Fruit fly (Drosophila melanogaster) whole organism, embryonic: ENCODE data around the gene CG5882.

ENCODE experiments used
- Antp ChIP-seq: fragments of 200-800 bp; sonication (Bioruptor generic); optimal IDR thresholded peaks from 3 replicates; lab custom pipeline; 2016; ENCODE audit warnings: missing biosample characterization, missing genetic modification characterization
- CG10979 ChIP-seq: fragments of 200-800 bp; sonication (Bioruptor generic); optimal IDR thresholded peaks from 2 replicates; lab custom pipeline; 2018; ENCODE audit warnings: missing biosample characterization, mild to moderate bottlenecking, missing genetic modification characterization, moderate library complexity
- CG11504 ChIP-seq: fragments of 200-800 bp; sonication (Bioruptor generic); optimal IDR thresholded peaks from 3 replicates; lab custom pipeline; 2019; ENCODE audit warnings: missing biosample characterization, mild to moderate bottlenecking, missing genetic modification characterization, moderate library complexity
- CG12071 ChIP-seq: fragments of 200-800 bp; sonication (Bioruptor generic); optimal IDR thresholded peaks from 3 replicates; lab custom pipeline; 2018; ENCODE audit warnings: missing biosample characterization, mild to moderate bottlenecking, missing genetic modification characterization
- CG12104 ChIP-seq: fragments of 200-800 bp; sonication (Bioruptor generic); optimal IDR thresholded peaks from 3 replicates; lab custom pipeline; 2016; ENCODE audit warnings: missing biosample characterization, missing genetic modification characterization
- CG12155 ChIP-seq: fragments of 200-800 bp; sonication (Bioruptor generic); optimal IDR thresholded peaks from 3 replicates; lab custom pipeline; 2016; ENCODE audit warnings: missing biosample characterization, missing genetic modification characterization
- CG12659 ChIP-seq: fragments of 200-800 bp; sonication (Bioruptor generic); optimal IDR thresholded peaks from 3 replicates; lab custom pipeline; 2017; ENCODE audit warnings: mild to moderate bottlenecking, missing biosample characterization, missing genetic modification reagents, missing genetic modification characterization
- CG14014 ChIP-seq: fragments of 200-800 bp; sonication (Bioruptor generic); IDR thresholded peaks from 2 replicates; pipeline ENCODE4 v1.3.6; 2022; ENCODE audit warnings: missing biosample characterization, missing genetic modification characterization
- CG14710 ChIP-seq: fragments of 200-800 bp; sonication (Bioruptor generic); optimal IDR thresholded peaks from 3 replicates; lab custom pipeline; 2019; ENCODE audit warnings: missing biosample characterization, mild to moderate bottlenecking, missing genetic modification characterization, moderate library complexity
- CG16779 ChIP-seq: fragments of 200-800 bp; sonication (Bioruptor generic); IDR thresholded peaks from 2 replicates; pipeline ENCODE4 v1.3.6; 2022; ENCODE audit warnings: missing biosample characterization, missing genetic modification characterization
- CG17359 ChIP-seq: fragments of 200-800 bp; sonication (Bioruptor generic); optimal IDR thresholded peaks from 3 replicates; lab custom pipeline; 2018; ENCODE audit warnings: missing biosample characterization, mild to moderate bottlenecking, missing genetic modification characterization, moderate library complexity
- CG18011 ChIP-seq: fragments of 200-800 bp; sonication (Bioruptor generic); optimal IDR thresholded peaks from 2 replicates; lab custom pipeline; 2017; ENCODE audit warnings: missing biosample characterization, missing genetic modification characterization, mild to moderate bottlenecking, moderate library complexity, missing genotype
- CG2199 ChIP-seq: fragments of 200-800 bp; sonication (Bioruptor generic); IDR thresholded peaks from 3 replicates; pipeline ENCODE4 v1.3.6; 2022; ENCODE audit warnings: missing biosample characterization, missing genetic modification characterization
- CG3065 ChIP-seq: fragments of 200-800 bp; sonication (Bioruptor generic); optimal IDR thresholded peaks from 2 replicates; lab custom pipeline; 2016; ENCODE audit warnings: missing biosample characterization, missing genetic modification characterization
- CG3407 ChIP-seq: fragments of 200-800 bp; sonication (Bioruptor generic); optimal IDR thresholded peaks from 2 replicates; lab custom pipeline; 2018; ENCODE audit warnings: missing biosample characterization, mild to moderate bottlenecking, missing genetic modification characterization
- CG42726 ChIP-seq: fragments of 200-800 bp; sonication (Bioruptor generic); IDR thresholded peaks from 2 replicates; pipeline ENCODE4 v1.3.6; 2022; ENCODE audit warnings: missing biosample characterization, missing genetic modification characterization; ENCODE audit not compliant: partially characterized antibody
- CG6175 ChIP-seq: fragments of 200-800 bp; sonication (Bioruptor generic); IDR thresholded peaks from 3 replicates; pipeline ENCODE4 v1.3.6; 2022; ENCODE audit warnings: missing biosample characterization, missing genetic modification characterization
- CG7745 ChIP-seq: fragments of 200-800 bp; sonication (Bioruptor generic); optimal IDR thresholded peaks from 2 replicates; lab custom pipeline; 2018; ENCODE audit warnings: missing biosample characterization, mild to moderate bottlenecking, missing genetic modification characterization, moderate library complexity
- CG7987 ChIP-seq: fragments of 200-800 bp; sonication (Bioruptor generic); optimal IDR thresholded peaks from 2 replicates; lab custom pipeline; 2018; ENCODE audit warnings: missing biosample characterization, mild to moderate bottlenecking, missing genetic modification characterization, moderate library complexity
- CG9817 ChIP-seq: fragments of 200-800 bp; sonication (Bioruptor generic); optimal IDR thresholded peaks from 2 replicates; lab custom pipeline; 2018; ENCODE audit warnings: missing biosample characterization, mild to moderate bottlenecking, missing genetic modification characterization, moderate library complexity
- CrebB ChIP-seq: fragments of 200-800 bp; sonication (Bioruptor generic); optimal IDR thresholded peaks from 3 replicates; lab custom pipeline; 2018; ENCODE audit warnings: missing biosample characterization, mild to moderate bottlenecking, missing genetic modification characterization
- Ets65A ChIP-seq: fragments of 200-800 bp; sonication (Bioruptor generic); peaks from one replicate; lab custom pipeline; 2016; ENCODE audit warnings: missing biosample characterization, missing genetic modification characterization
- Hr3 ChIP-seq: fragments of 200-800 bp; sonication (Bioruptor generic); optimal IDR thresholded peaks from 3 replicates; lab custom pipeline; 2016; ENCODE audit warnings: missing biosample characterization, missing genetic modification characterization
- Hsf ChIP-seq: fragments of 200-800 bp; sonication (Bioruptor generic); optimal IDR thresholded peaks from 3 replicates; lab custom pipeline; 2016; ENCODE audit warnings: missing biosample characterization, missing genetic modification characterization
- MTF-1 ChIP-seq: fragments of 200-800 bp; sonication (Bioruptor generic); optimal IDR thresholded peaks from 2 replicates; lab custom pipeline; 2018; ENCODE audit warnings: missing biosample characterization, mild to moderate bottlenecking, missing genetic modification characterization, borderline replicate concordance
- Med ChIP-seq: fragments of 200-800 bp; sonication (Bioruptor generic); peaks from one replicate; lab custom pipeline; 2016; ENCODE audit warnings: missing biosample characterization, missing genetic modification characterization, mild to moderate bottlenecking, inconsistent platforms, moderate library complexity
- Pdp1 ChIP-seq, 2 experiments: fragments of 200-800 bp; sonication (Bioruptor generic); optimal IDR thresholded peaks; 3 replicates each; lab custom pipeline; 2016; ENCODE audit warnings: missing biosample characterization in 2 of 2, missing genetic modification characterization in 2 of 2, mild to moderate bottlenecking in 1 of 2, moderate library complexity in 1 of 2
- Ptx1 ChIP-seq: fragments of 200-800 bp; sonication (Bioruptor generic); IDR thresholded peaks from 2 replicates; pipeline ENCODE4 v1.3.6; 2022; ENCODE audit warnings: missing biosample characterization, missing genetic modification characterization
- Side ChIP-seq: fragments of 200-800 bp; sonication (Bioruptor generic); optimal IDR thresholded peaks from 2 replicates; lab custom pipeline; 2016; ENCODE audit warnings: missing biosample characterization, missing genetic modification characterization
- Sox102F ChIP-seq: fragments of 200-800 bp; sonication (Bioruptor generic); optimal IDR thresholded peaks from 2 replicates; lab custom pipeline; 2018; ENCODE audit warnings: missing biosample characterization, mild to moderate bottlenecking, missing genetic modification characterization, moderate library complexity
- Spps ChIP-seq: fragments of 200-800 bp; sonication (Bioruptor generic); optimal IDR thresholded peaks from 2 replicates; lab custom pipeline; 2018; ENCODE audit warnings: missing biosample characterization, mild to moderate bottlenecking, missing genetic modification characterization
- Ssrp ChIP-seq: fragments of 200-800 bp; sonication (Bioruptor generic); optimal IDR thresholded peaks from 2 replicates; lab custom pipeline; 2018; ENCODE audit warnings: missing biosample characterization, mild to moderate bottlenecking, missing genetic modification characterization, moderate library complexity
- TFAM ChIP-seq: fragments of 200-800 bp; sonication (Bioruptor generic); optimal IDR thresholded peaks from 2 replicates; lab custom pipeline; 2017; ENCODE audit warnings: missing biosample characterization, missing genetic modification characterization, inconsistent platforms
- bsh ChIP-seq, 2 experiments: fragments of 200-800 bp; sonication (Bioruptor generic); optimal IDR thresholded peaks; 2 replicates each; lab custom pipeline; 2017 to 2018; ENCODE audit warnings: mild to moderate bottlenecking in 2 of 2, missing biosample characterization in 2 of 2, missing genetic modification characterization in 2 of 2, moderate library complexity in 1 of 2
- crc ChIP-seq: fragments of 200-800 bp; sonication (Bioruptor generic); optimal IDR thresholded peaks from 2 replicates; lab custom pipeline; 2016; ENCODE audit warnings: missing biosample characterization, missing genetic modification characterization
- fd3F ChIP-seq: fragments of 200-800 bp; sonication (Bioruptor generic); optimal IDR thresholded peaks from 2 replicates; lab custom pipeline; 2018; ENCODE audit warnings: missing biosample characterization, mild to moderate bottlenecking, missing genetic modification characterization, moderate library complexity
- gcm2 ChIP-seq: fragments of 200-800 bp; sonication (Bioruptor generic); optimal IDR thresholded peaks from 2 replicates; lab custom pipeline; 2016; ENCODE audit warnings: missing biosample characterization, missing genetic modification characterization
- jumu ChIP-seq: fragments of 200-800 bp; sonication (Bioruptor generic); optimal IDR thresholded peaks from 3 replicates; lab custom pipeline; 2016; ENCODE audit warnings: missing biosample characterization, missing genetic modification characterization
- kni ChIP-seq: fragments of 200-800 bp; sonication (Bioruptor generic); optimal IDR thresholded peaks from 3 replicates; lab custom pipeline; 2017; ENCODE audit warnings: mild to moderate bottlenecking, missing biosample characterization, missing genetic modification reagents, missing genetic modification characterization
- nmo ChIP-seq: fragments of 200-800 bp; sonication (Bioruptor generic); optimal IDR thresholded peaks from 2 replicates; lab custom pipeline; 2018; ENCODE audit warnings: missing biosample characterization, mild to moderate bottlenecking, missing genetic modification characterization, moderate library complexity
- org-1 ChIP-seq: fragments of 200-800 bp; sonication (Bioruptor generic); optimal IDR thresholded peaks from 2 replicates; lab custom pipeline; 2017; ENCODE audit warnings: missing biosample characterization, missing genetic modification characterization
- pfk ChIP-seq: fragments of 200-800 bp; sonication (Bioruptor generic); optimal IDR thresholded peaks from 2 replicates; lab custom pipeline; 2018; ENCODE audit warnings: missing biosample characterization, mild to moderate bottlenecking, missing genetic modification characterization, moderate library complexity
- phol ChIP-seq: fragments of 200-800 bp; sonication (Bioruptor generic); optimal IDR thresholded peaks from 3 replicates; lab custom pipeline; 2018; ENCODE audit warnings: missing biosample characterization, mild to moderate bottlenecking, missing genetic modification characterization, moderate library complexity
- pita ChIP-seq: fragments of 200-800 bp; sonication (Bioruptor generic); optimal IDR thresholded peaks from 2 replicates; lab custom pipeline; 2017; ENCODE audit warnings: missing biosample characterization, mild to moderate bottlenecking, missing genetic modification characterization
- row ChIP-seq: fragments of 200-800 bp; sonication (Bioruptor generic); IDR thresholded peaks from 3 replicates; pipeline ENCODE4 v1.3.6; 2022; ENCODE audit warnings: missing biosample characterization, missing genetic modification characterization
- salm ChIP-seq: fragments of 200-800 bp; sonication (Bioruptor generic); optimal IDR thresholded peaks from 2 replicates; lab custom pipeline; 2018; ENCODE audit warnings: missing biosample characterization, mild to moderate bottlenecking, missing genetic modification characterization
- sens ChIP-seq: fragments of 200-800 bp; sonication (Bioruptor generic); peaks from one replicate; lab custom pipeline; 2016; ENCODE audit warnings: missing biosample characterization, missing genetic modification characterization
- slbo ChIP-seq: fragments of 200-800 bp; sonication (Bioruptor generic); IDR thresholded peaks from 2 replicates; pipeline ENCODE4 v1.3.6; 2022; ENCODE audit warnings: missing biosample characterization, missing genetic modification characterization
- vfl ChIP-seq: fragments of 200-800 bp; sonication (Bioruptor generic); optimal IDR thresholded peaks from 2 replicates; lab custom pipeline; 2016; ENCODE audit warnings: missing biosample characterization, missing genetic modification characterization

Gene CG5882

dm6 chr3R:27137914-27138323 lies 19.5 kb downstream of the CG5882 start (continued):
- TF ChIP-seq kni (GFP tag; lab: Kevin White, UChicago) = peak; percentile 84
- TF ChIP-seq CG12659 (GFP tag; lab: Kevin White, UChicago) = peak; percentile 11
- no peak for TF ChIP-seq slbo (GFP tag; lab: Robert Waterston, UW)
- TF ChIP-seq CG18011 (GFP tag; lab: Kevin White, UChicago) = no peak
- no peak for TF ChIP-seq Ptx1 (GFP tag; lab: Robert Waterston, UW)

- TF ChIP-seq CG16779 (no peak), CG14014 (GFP tag; lab: Robert Waterston, UW) (no peak), Hsf (GFP tag; lab: Kevin White, UChicago) (no peak), Antp (GFP tag; lab: Kevin White, UChicago) (no peak), CG42726 (GFP tag; lab: Robert Waterston, UW) (no peak), CG2199 (GFP tag; lab: Robert Waterston, UW) (no peak), gcm2 (no peak), kni (GFP tag; lab: Kevin White, UChicago) (no peak), jumu (no peak), Spps (tag; lab: Kevin White, UChicago) (no peak), Hr3 (GFP tag; lab: Kevin White, UChicago) (no peak), TFAM (GFP tag; lab: Kevin White, UChicago) (no peak), CG12071 (no peak), CG3065 (GFP tag; lab: Kevin White, UChicago) (no peak), CG3407 (GFP tag; lab: Kevin White, UChicago) (no peak), org-1 (GFP tag; lab: Kevin White, UChicago) (no peak)
Measured at dm6 chr3R:27138700-27139099, 20.3 kb downstream of the CG5882 start.

DNA sequence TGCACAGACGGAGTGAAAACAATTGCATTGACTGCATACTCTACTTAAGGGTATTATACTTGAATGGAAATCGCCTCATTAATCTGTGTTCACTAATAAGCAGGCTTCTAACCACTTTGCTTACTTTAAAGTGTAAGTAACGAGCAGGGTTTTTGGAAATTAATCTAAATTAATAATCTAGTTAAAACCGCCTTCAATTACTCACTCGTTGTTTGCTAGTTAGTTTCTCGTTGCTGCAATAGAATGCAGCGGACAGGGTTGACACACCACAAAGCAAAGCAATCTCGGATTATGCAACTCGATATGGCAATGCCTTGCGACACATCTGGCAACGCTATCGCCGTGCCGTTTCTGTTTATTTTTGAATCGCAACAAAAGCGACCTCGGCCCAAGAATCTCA lies 21.5 kb downstream of the CG5882 start:
- peak in 1 of 2 experiments; percentile 84 for TF ChIP-seq Pdp1 (GFP tag; optimal IDR thresholded peaks at IDR 0.05; lab: Kevin White, UChicago)
- TF ChIP-seq pfk (GFP tag; lab: Kevin White, UChicago) = no peak
- peak; percentile 21 for TF ChIP-seq CG11504
- no peak for TF ChIP-seq CG6175 (GFP tag; lab: Robert Waterston, UW)
- peak; percentile 4 for TF ChIP-seq CG14710 (tag; lab: Kevin White, UChicago)
- TF ChIP-seq crc (GFP tag; lab: Kevin White, UChicago) = no peak
- TF ChIP-seq CG12155 (GFP tag; lab: Kevin White, UChicago) = peak; percentile 24
- peak; percentile 33 for TF ChIP-seq Ets65A (GFP tag; lab: Kevin White, UChicago)
- no peak for TF ChIP-seq row (GFP tag; lab: Robert Waterston, UW)
- TF ChIP-seq salm = no peak
- peak; percentile 91 for TF ChIP-seq sens
- no peak for TF ChIP-seq MTF-1 (GFP tag; lab: Kevin White, UChicago)
- no peak for TF ChIP-seq CG9817 (tag; lab: Kevin White, UChicago)
- TF ChIP-seq CG7745 (tag; lab: Kevin White, UChicago) = no peak
- TF ChIP-seq CG17359 (tag; lab: Kevin White, UChicago) = peak; percentile 15
- TF ChIP-seq CrebB (tag; lab: Kevin White, UChicago) = no peak
- TF ChIP-seq vfl = no peak
- no peak for TF ChIP-seq CG7987 (GFP tag; lab: Kevin White, UChicago)
- no peak for TF ChIP-seq CG12104 (GFP tag; lab: Kevin White, UChicago)
- no peak for TF ChIP-seq pita (GFP tag; lab: Kevin White, UChicago)
- TF ChIP-seq Side (GFP tag; lab: Kevin White, UChicago) = no peak
- TF ChIP-seq phol = peak; percentile 24
- TF ChIP-seq Med (GFP tag; lab: Kevin White, UChicago) = peak; percentile 60
- TF ChIP-seq nmo (GFP tag; lab: Kevin White, UChicago) = peak; percentile 20
- TF ChIP-seq fd3F (GFP tag; lab: Kevin White, UChicago) = no peak
- peak in 1 of 2 experiments; percentile 13 for TF ChIP-seq bsh (GFP tag; optimal IDR thresholded peaks at IDR 0.05; lab: Kevin White, UChicago)
- peak; percentile 10 for TF ChIP-seq CG10979
- TF ChIP-seq Sox102F = peak; percentile 31
- TF ChIP-seq Ssrp (tag; lab: Kevin White, UChicago) = peak; percentile 15
